Fruit fly (Drosophila melanogaster): ENCODE data around the gene Hsp67Bc.

Gene Hsp67Bc

DNA sequence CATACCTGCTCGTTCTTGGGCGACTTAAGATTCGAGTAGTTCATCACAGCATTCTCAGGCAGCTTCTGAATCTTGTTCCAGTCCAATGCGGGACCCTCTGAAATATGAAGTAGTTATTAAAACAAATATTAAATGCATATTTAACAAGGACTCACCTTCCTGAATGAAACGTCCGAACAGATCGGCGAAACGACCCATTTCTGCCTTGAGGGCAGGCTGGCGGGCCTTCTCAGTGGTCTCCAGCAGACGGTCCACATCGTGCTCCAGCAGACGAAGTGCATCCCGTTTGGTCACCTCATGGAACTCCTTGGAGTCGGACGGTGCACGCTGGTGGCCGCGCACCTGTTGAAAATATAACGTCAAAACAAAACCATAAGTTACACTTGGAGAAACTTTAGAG lies 18.6 kb downstream of the Hsp67Bc start, which contains the start of gene CG32040:
Gene CG32040, plus strand, starts transcription at position 301 of the 400 bp plus-strand sequence.
- no peak for TF ChIP-seq CG8478 (optimal IDR thresholded peaks at IDR 0.05)
- TF ChIP-seq CTCF (optimal IDR thresholded peaks at IDR 0.05) = no peak

DNA sequence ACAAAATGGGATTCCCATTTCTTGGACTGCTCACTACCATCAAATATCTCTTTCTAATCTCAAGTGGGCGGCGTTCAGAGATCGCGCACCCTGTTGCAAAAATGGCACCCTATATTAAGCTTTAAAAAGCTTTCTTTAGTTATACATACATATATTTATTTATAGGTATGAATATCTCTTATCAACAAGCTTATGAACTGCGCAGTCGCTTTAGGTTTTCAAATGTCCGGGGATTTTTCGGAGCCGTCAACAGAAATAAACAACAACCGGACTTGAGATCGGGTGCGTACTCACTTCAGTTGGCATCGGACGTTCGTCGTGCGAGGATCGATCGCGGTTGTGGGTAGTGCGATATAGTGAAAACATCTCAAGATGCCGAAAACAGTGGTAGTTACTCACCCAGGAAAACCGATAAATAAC lies 23.0 kb downstream of the Hsp67Bc start, which contains the start of gene PGRP-LF:
Gene PGRP-LF, plus strand, starts transcription at position 296 of the 420 bp plus-strand sequence.
- TF ChIP-seq CG8478 (optimal IDR thresholded peaks at IDR 0.05) = no peak
- no peak for TF ChIP-seq CTCF (optimal IDR thresholded peaks at IDR 0.05)

DNA sequence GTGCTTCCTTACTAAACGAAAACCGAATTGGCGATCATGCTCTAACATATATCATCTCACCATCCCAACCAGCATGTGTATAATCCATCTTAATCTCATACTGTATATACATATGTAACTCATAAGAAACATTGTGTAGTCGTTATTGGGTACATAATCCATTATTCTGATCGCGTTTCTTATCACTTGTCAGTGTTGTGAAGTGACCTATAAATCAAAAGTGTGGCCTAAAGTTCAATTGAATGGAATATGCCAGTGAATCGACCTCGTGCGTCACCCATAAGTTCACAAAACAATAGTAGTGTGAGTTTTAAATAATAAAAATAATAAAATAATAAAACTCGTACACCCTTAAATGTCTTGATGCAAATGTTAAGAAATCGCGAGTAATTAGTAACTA lies 27.1 kb downstream of the Hsp67Bc start:
- no peak for TF ChIP-seq CG8478 (optimal IDR thresholded peaks at IDR 0.05)
- no peak for TF ChIP-seq CTCF (optimal IDR thresholded peaks at IDR 0.05)

DNA sequence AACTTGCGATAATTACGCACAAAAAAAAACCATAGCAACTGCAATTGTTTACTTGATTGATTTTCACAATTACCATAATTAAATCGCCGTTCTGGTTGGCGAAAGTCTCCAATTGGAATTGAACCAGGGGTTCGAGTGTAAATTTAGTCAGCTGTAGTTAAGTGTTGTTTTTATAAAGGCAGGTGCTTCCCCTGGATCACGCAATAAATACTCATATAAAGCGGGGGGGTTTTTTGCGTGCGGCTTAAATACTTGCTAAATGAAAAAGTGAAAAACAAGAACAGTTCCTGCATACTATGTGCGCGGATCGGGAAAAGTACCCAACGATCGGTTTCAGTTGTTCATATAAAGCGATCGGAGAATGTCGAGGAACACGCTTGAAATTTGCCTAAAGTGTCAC lies 28.3 kb downstream of the Hsp67Bc start:
- TF ChIP-seq CTCF (optimal IDR thresholded peaks at IDR 0.05) (no peak), CG8478 (optimal IDR thresholded peaks at IDR 0.05) (no peak)

DNA sequence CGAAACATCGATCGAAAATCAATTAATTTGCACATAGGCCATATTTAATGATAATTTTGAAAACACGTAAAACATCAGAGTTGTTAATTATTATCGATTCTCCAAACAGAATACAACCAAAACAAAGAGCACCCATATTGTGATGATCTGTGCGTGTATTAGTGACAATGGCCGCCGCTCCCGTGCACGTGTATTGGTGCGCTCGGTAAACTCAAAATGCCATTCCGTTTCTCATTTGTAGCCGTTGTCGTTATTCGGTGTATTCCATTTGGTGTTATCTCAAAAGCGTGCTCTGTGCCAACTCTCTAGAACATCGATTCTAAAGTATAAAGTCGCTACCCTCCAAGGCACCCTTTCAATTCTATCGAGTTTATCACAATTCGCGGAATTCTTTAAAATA lies 31.5 kb downstream of the Hsp67Bc start:
- TF ChIP-seq CG8478 (optimal IDR thresholded peaks at IDR 0.05) = no peak
- no peak for TF ChIP-seq CTCF (optimal IDR thresholded peaks at IDR 0.05)

DNA sequence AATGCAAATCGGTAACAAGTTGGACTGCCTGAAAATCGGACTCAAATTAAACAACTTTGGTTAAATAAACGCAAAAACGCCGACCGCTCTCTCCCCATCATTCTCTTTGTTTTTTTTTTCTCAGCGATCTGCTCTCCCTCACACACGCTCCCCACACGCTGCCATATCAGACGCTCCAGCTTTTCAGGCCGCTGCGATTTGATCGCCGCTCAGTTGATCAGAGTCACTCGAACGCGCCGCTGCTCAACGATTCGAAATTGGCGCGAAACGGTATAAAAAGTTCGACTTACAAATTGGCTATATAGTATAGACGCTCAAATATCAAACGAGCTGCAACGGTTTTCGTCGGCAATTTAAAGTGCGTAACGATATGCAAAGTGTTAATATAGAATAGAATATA lies 32.1 kb downstream of the Hsp67Bc start:
- no peak for TF ChIP-seq CTCF (optimal IDR thresholded peaks at IDR 0.05)
- no peak for TF ChIP-seq CG8478 (optimal IDR thresholded peaks at IDR 0.05)

DNA sequence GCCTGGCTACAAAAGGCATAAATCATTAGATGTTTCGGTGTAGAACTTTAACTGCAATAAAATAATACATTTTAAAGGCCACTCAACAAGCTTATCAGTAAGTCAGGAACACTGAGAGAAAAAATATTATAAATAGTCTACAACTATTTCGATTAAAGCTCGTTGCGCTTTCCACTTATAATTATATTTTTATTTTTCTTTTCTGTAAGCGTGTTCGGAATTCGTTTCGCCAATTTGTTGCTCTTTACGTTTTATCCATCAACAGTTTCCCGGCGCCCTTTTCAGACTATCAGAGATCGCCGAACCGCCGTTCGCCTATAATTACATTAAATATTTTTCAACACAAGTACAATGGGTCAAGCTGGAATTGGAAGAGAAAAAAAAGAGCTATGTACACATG lies 33.3 kb downstream of the Hsp67Bc start:
- TF ChIP-seq CTCF (optimal IDR thresholded peaks at IDR 0.05) = no peak
- no peak for TF ChIP-seq CG8478 (optimal IDR thresholded peaks at IDR 0.05)

DNA sequence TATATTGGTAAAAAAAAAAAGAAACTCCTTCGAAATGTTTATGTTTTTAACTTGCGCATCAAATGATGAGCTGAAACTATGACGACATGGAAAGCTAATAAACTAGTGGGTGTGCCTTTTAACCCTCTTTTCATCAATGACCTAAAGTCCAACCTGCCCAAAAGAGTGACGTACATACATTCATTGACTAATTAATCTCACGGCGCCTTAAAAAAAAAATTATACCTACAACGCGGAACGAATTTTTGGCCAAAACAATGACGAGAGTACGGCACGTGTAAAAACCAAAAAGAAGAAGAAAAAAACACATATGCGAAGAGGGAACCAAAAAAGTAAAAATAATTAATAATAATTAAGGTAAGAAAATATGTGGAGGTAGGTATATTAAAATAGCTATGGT lies 33.8 kb downstream of the Hsp67Bc start, which contains the start of gene PGRP-LC:
Gene PGRP-LC, plus strand, starts transcription at position 301 of the 400 bp plus-strand sequence.
- TF ChIP-seq CG8478 (optimal IDR thresholded peaks at IDR 0.05) = no peak
- TF ChIP-seq CTCF (optimal IDR thresholded peaks at IDR 0.05) = no peak

DNA sequence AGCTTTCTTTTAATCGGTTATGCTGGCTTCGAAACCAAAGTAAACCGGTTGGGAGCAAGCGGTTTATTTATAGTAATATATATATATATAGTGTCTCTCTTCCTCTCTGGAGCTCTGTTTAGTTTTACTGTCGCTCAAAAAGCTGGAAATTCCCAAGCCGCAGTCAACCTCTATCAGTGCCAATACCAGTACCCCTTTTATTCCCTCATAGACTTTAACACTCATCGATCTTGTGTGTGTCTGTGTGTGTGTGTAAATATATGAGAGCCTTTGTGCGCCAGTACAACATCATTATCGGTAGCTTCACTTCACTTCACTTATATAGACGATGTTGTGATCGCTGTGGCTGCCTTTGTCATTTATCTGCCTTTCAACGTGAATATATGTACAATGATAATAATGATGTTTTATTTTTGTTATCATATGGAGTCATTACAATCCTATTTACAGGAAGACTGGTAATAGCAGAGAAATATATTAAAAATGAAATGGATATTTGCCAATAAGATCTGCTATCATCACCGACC lies 34.3 kb downstream of the Hsp67Bc start:
- TF ChIP-seq CTCF (optimal IDR thresholded peaks at IDR 0.05) (no peak), CG8478 (optimal IDR thresholded peaks at IDR 0.05) (no peak)

DNA sequence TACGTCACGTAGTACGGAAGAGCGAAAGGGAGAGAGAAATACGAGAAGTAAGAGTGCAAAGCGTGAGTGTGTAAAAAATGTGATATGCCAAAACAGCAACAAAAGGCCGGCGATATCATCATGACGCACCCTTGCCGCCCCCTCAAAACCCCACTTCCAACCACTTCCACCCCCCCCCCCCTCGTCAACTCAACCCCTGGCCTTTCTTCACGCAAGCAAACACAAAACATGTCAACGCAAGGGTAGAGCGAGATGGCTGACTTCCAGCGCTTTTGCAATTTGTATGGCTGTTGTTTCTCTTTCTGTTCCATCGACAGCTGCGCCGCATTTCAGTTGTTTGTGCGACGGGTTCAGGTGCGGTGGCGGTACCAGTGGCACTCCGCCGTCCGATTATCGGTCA lies 36.6 kb downstream of the Hsp67Bc start:
- no peak for TF ChIP-seq CTCF (optimal IDR thresholded peaks at IDR 0.05)
- no peak for TF ChIP-seq CG8478 (optimal IDR thresholded peaks at IDR 0.05)

DNA sequence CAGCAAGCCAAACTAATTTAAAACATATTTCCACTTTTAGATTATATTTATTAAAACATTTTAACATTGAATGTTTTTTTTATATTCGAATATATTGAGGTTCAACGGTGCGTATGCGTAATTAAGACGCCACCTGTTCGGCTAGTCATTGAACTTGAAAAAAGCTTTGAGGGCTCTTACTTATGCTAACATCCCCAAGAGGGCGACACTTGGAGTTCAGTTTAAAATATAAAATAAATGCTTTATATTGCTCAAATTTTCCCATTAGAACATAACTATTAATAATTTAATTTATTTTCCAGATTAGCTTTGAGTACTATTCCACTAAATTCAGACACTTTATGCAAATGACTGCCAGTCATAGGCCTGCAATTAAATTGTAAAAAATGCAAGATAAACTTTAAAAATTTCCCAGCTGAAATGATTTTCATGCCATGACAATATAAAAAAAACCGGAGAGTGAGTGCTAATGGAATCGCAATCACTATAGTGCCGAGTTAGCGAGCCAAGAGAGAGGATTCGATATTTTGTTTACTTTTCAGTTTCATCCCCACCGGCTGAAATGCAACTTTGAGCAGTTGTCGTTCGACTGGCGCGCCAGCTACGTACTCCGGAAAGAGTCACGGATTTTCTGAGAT lies 38.4 kb downstream of the Hsp67Bc start, which contains the start of gene PGRP-LA:
Gene PGRP-LA, plus strand, starts transcription at position 588 of the 638 bp plus-strand sequence.
- no peak for TF ChIP-seq CG8478 (optimal IDR thresholded peaks at IDR 0.05)
- peak in 1 of 2 experiments; percentile 14 for TF ChIP-seq CTCF (optimal IDR thresholded peaks at IDR 0.05)

Measured in S2 (cell line).